Fruit fly (Drosophila melanogaster): ENCODE results near the gene CG43348.

CG43348 gene

DNA sequence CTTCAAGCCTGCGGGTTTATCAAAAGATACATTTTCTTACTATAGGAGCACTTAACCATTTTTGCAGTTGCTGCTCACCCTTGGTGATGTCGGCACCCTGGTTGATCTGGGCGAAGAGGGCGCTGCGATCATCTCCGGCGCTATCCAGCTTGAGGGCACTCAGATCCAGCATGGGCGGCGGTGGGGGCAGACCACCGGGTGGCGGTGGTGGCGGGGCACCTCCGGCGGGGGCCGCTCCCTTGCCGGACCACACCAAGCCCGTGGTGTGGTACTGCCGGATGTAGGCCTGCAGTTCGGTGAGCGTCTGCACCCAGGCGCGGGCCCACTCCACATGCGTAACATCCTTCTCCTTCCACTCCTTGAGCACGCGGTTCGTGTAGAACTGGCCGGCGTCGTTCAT, 46.5 kb upstream of the CG43348 start:
- TF ChIP-seq Dfd (GFP tag; optimal IDR thresholded peaks at IDR 0.05): peak; percentile 99
- no peak for TF ChIP-seq h (GFP tag; optimal IDR thresholded peaks at IDR 0.05)

DNA sequence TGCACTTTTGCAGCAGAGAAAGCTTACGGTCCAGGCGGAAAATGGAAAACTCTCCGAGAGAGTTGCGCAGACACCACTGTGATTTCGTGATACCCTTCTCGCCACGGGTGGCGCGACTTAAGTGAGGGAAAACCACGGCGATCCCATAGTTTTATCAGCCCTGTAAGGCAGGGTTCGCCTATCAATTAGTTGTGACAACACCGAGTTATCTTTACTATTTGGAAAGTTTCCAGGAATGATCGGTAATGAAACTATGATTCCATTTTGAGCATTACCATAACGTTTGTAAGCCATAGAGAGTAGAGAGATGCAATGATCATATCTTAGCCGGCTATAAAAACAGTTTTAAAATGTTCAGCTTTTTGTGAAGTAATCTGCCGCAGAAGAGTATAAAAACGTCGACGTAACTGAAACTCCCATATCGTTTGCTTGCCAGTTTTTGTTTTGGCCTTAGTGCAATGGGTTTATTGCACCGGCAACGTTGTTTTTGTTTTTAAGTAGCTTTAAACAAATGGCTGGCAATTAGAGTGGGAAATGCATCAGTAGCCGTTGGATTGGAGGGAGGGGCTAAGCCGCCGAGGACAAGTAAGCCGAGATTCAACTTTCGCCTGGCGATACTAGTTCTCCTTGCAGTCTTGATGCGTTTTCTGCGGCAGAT, 42.5 kb upstream of the CG43348 start:
- TF ChIP-seq Jra (GFP tag; optimal IDR thresholded peaks at IDR 0.05) (no peak), Vsx2 (GFP tag; optimal IDR thresholded peaks at IDR 0.05; ENCODE audit: partially characterized antibody) (no peak), br (GFP tag; optimal IDR thresholded peaks at IDR 0.05) (no peak)

DNA sequence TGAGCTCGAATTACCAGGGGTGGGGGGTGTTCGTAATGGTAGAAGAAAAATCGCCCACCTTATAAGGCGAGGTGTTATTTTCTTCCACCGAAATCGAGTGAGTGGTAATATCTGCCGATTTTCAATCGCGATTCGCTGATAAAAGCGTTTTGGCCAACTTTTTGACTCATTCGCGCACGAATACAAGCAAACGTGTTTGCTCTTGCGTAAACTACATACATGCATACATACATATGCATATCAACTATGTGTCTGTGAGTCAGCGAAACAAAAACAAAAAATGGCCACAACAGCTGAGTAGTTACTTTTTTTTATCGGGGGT, 41.9 kb upstream of the CG43348 start:
- peak; percentile 20 for TF ChIP-seq fru (GFP tag; optimal IDR thresholded peaks at IDR 0.05)
- TF ChIP-seq dmrt93B (GFP tag; optimal IDR thresholded peaks at IDR 0.05): no peak

DNA sequence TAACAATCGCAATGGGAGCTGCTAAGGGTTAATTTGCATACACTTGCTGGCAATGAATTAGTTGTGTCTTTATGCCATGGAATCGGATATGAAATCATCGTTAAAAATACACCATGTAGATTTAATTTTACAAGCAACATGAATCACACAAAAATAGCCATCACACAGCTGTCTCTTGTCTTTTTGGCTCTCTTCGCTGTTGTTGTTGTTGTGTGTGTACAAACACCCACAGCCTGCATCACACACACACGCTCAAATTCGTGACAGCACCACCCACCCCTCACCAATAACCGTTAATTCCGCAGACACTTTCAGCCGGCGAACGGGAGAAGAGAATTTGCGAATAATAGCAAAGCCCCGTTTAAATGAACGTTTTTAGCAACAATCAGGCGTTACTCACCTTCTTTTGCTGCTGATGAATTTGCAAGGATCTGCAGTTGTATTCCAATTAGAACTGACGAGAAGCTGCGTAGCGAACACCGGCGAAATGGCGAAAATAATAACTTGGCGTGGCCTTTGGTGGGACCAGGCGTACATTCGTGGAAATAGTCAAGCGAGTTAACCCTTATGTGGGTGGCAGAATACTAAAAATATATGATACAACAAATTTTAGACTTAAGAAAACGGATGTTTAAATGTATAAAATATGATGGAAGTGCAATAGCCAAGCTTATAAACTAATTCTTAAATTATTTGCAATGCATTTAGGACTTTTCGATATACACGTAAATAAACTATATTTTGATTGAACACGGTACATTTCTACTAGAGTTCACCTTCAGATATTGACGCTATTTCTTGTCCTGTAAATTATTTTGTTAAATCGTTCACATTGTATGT, 41.3 kb upstream of the CG43348 start, which contains the start of gene capt:
Gene capt, minus strand, starts transcription at position 584 of the 840 bp plus-strand sequence.
- TF ChIP-seq woc (GFP tag; optimal IDR thresholded peaks at IDR 0.05): peak; percentile 60
- peak; percentile 41 for TF ChIP-seq N (GFP tag; optimal IDR thresholded peaks at IDR 0.05)
- peak; percentile 21 for TF ChIP-seq rgr (GFP tag; optimal IDR thresholded peaks at IDR 0.05)
- TF ChIP-seq OdsH (GFP tag; optimal IDR thresholded peaks at IDR 0.05): no peak
- peak; percentile 1 for TF ChIP-seq Sp1 (GFP tag; optimal IDR thresholded peaks at IDR 0.05)
- peak; percentile 2 for TF ChIP-seq dmrt93B (GFP tag; optimal IDR thresholded peaks at IDR 0.05)
- TF ChIP-seq sv (GFP tag; optimal IDR thresholded peaks at IDR 0.05): peak; percentile 25
- TF ChIP-seq ey (GFP tag; optimal IDR thresholded peaks at IDR 0.05): peak; percentile 21
- no peak for TF ChIP-seq Vsx2 (GFP tag; optimal IDR thresholded peaks at IDR 0.05; ENCODE audit: partially characterized antibody)
- TF ChIP-seq dsf (GFP tag; optimal IDR thresholded peaks at IDR 0.05; ENCODE audit: borderline replicate concordance): no peak
- TF ChIP-seq CG9705 (GFP tag; optimal IDR thresholded peaks at IDR 0.05): peak; percentile 3
- TF ChIP-seq HLH106 (tag; optimal IDR thresholded peaks at IDR 0.05): peak; percentile 55
- no peak for TF ChIP-seq Rel (GFP tag; optimal IDR thresholded peaks at IDR 0.05)
- peak; percentile 31 for TF ChIP-seq Rel (tag; optimal IDR thresholded peaks at IDR 0.05)
- no peak for TF ChIP-seq Hr78 (GFP tag; optimal IDR thresholded peaks at IDR 0.05)
- peak; percentile 10 for TF ChIP-seq h (GFP tag; optimal IDR thresholded peaks at IDR 0.05)
- TF ChIP-seq foxo (GFP tag; optimal IDR thresholded peaks at IDR 0.05): peak in 1 of 2 experiments; percentile 22
- TF ChIP-seq psq (GFP tag; optimal IDR thresholded peaks at IDR 0.05): peak; percentile 1
- TF ChIP-seq Myc (optimal IDR thresholded peaks at IDR 0.05): peak; percentile 27

DNA sequence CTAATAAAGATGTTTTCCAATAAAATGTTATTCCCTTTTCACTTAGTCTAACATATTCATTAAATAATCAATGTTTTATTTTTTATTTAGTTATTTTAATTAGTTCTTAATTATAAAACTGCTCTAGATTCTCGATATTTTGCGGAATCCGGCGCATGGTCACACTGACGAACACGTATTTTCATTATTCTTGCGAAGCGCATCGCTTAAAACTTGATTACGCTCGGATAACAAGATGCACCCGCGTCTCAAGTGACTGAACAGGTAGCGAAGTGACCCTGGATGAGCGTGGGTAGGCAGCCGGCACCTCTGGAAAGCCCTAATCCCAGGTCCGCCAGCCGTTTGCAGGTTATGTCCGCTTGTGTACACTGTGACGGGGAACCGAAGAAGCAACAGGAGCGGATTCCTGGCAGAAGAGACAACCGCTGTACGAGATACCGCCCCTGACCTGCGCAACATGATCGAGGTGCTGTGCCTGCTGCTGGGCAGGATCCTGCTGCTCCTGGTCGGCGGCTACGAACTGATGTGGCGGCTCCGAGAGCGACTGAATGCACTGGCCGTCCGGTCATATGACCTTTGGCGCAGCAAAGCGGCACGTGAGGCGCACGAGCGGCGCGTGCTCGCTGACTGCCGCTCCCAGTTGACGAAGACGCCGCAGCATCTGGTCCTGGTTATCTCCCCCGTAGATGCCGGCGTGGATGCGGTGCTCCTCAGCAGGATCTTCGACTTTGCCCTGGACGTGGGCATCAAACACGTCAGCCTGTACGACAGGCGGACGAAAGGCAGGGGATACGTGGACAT, 40.5 kb upstream of the CG43348 start, which contains the start of gene Tango14:
Gene Tango14, plus strand, starts transcription at position 143 of the 801 bp plus-strand sequence.
- no peak for TF ChIP-seq ey (GFP tag; optimal IDR thresholded peaks at IDR 0.05)
- no peak for TF ChIP-seq Myc (optimal IDR thresholded peaks at IDR 0.05)
- no peak for TF ChIP-seq woc (GFP tag; optimal IDR thresholded peaks at IDR 0.05)
- no peak for TF ChIP-seq GATAd (GFP tag; optimal IDR thresholded peaks at IDR 0.05)
- TF ChIP-seq Hnf4 (GFP tag; optimal IDR thresholded peaks at IDR 0.05): no peak
- TF ChIP-seq usp (GFP tag; optimal IDR thresholded peaks at IDR 0.05): no peak
- no peak for TF ChIP-seq N (GFP tag; optimal IDR thresholded peaks at IDR 0.05)
- TF ChIP-seq dl (GFP tag; optimal IDR thresholded peaks at IDR 0.05; ENCODE audit: insufficient read depth in 1 of 2, partially characterized antibody in 2 of 2): no peak
- TF ChIP-seq sage (GFP tag; optimal IDR thresholded peaks at IDR 0.05): no peak
- TF ChIP-seq rgr (GFP tag; optimal IDR thresholded peaks at IDR 0.05): no peak
- no peak for TF ChIP-seq Dif (GFP tag; optimal IDR thresholded peaks at IDR 0.05; ENCODE audit: partially characterized antibody)
- TF ChIP-seq Mio (GFP tag; optimal IDR thresholded peaks at IDR 0.05): no peak
- no peak for TF ChIP-seq Abd-B (GFP tag; optimal IDR thresholded peaks at IDR 0.05)
- no peak for TF ChIP-seq Dfd (GFP tag; optimal IDR thresholded peaks at IDR 0.05)
- no peak for TF ChIP-seq h (GFP tag; optimal IDR thresholded peaks at IDR 0.05)
- no peak for TF ChIP-seq CG9705 (GFP tag; optimal IDR thresholded peaks at IDR 0.05)
- TF ChIP-seq brk (GFP tag; optimal IDR thresholded peaks at IDR 0.05): no peak
- no peak for TF ChIP-seq CG32264 (GFP tag; optimal IDR thresholded peaks at IDR 0.05)
- TF ChIP-seq fru (GFP tag; optimal IDR thresholded peaks at IDR 0.05): no peak

Measured in whole organism, wandering third instar larva.